Worm (Caenorhabditis elegans): ENCODE data around the gene K03H9.3.

- TF ChIP-seq daf-19 (GFP tag; conservative IDR thresholded peaks at IDR 0.05) (no peak), arid-1 (GFP tag; conservative IDR thresholded peaks at IDR 0.05) (no peak), unc-130 (GFP tag; optimal IDR thresholded peaks at IDR 0.05) (no peak), nhr-76 (tag; optimal IDR thresholded peaks at IDR 0.05) (no peak), skn-1 (tag; optimal IDR thresholded peaks at IDR 0.05) (no peak)
These were observed 20.8 kb downstream of the K03H9.3 start, which contains the start of gene K06A1.2 for ce11 chrII:6443710-6444109.
